Worm (Caenorhabditis elegans): ENCODE measurements around the gene nonu-1.

ce11 chrIII:4856992-4857391, 7.3 kb upstream of the nonu-1 start:
- no peak for TF ChIP-seq ama-1 (optimal IDR thresholded peaks at IDR 0.05)
- TF ChIP-seq ceh-6 (GFP tag; optimal IDR thresholded peaks at IDR 0.05): no peak
- no peak for TF ChIP-seq ztf-16 (tag; optimal IDR thresholded peaks at IDR 0.05)
- no peak for TF ChIP-seq fkh-10 (GFP tag; optimal IDR thresholded peaks at IDR 0.05)
